Worm (Caenorhabditis elegans) whole organism, L2 larva: ENCODE data around the gene W02B3.7.
"Not testable (repeated sequence)": the region's sequence is repeated elsewhere in the genome, so short reads cannot be mapped to it uniquely, and the experiment has no call there.

ENCODE experiments used
- ceh-82 ChIP-seq: fragments of 150-350 bp; optimal IDR thresholded peaks from 2 replicates; lab custom pipeline; 2014; ENCODE audit warnings: missing biosample characterization, missing genetic modification characterization
- dmd-4 ChIP-seq: sonication (generic microtip); optimal IDR thresholded peaks from 2 replicates; lab custom pipeline; 2017; ENCODE audit warnings: missing biosample characterization, missing genetic modification characterization
- lin-13 ChIP-seq: fragments of 150-350 bp; optimal IDR thresholded peaks from 2 replicates; lab custom pipeline; 2014; ENCODE audit warnings: missing biosample characterization, missing genetic modification reagents, missing genetic modification characterization
- lsy-2 ChIP-seq, 2 experiments: fragments of 150-350 bp in 1 of 2; sonication (generic microtip) in 1 of 2; optimal IDR thresholded peaks; 2 replicates each; lab custom pipeline; 2014 to 2017; ENCODE audit warnings: missing biosample characterization in 2 of 2, missing genetic modification characterization in 2 of 2
- nhr-11 ChIP-seq: fragments of 150-350 bp; optimal IDR thresholded peaks from 2 replicates; lab custom pipeline; 2014; ENCODE audit warnings: missing biosample characterization, missing genetic modification characterization
- unc-62 ChIP-seq: fragments of 150-350 bp; optimal IDR thresholded peaks from 2 replicates; lab custom pipeline; 2014; ENCODE audit warnings: missing biosample characterization, missing genetic modification reagents, missing genetic modification characterization

ce11 chrIII:688869-689268 is 3.0 kb downstream of the W02B3.7 start, which contains the start of gene elf-1:
- not testable (repeated sequence) for TF ChIP-seq lsy-2 (tag; optimal IDR thresholded peaks at IDR 0.05; lab: Kevin White, UChicago); ceh-82 (tag; lab: Kevin White, UChicago); lin-13 (GFP tag; lab: Kevin White, UChicago); dmd-4 (tag; lab: Kevin White, UChicago); unc-62 (GFP tag; lab: Kevin White, UChicago); nhr-11 (tag; lab: Kevin White, UChicago)
